Worm (Caenorhabditis elegans): ENCODE results near the gene C05D12.2.
A peak's percentile ranks its signal among the peaks of the same experiment; 100 is the strongest.

Gene C05D12.2

DNA sequence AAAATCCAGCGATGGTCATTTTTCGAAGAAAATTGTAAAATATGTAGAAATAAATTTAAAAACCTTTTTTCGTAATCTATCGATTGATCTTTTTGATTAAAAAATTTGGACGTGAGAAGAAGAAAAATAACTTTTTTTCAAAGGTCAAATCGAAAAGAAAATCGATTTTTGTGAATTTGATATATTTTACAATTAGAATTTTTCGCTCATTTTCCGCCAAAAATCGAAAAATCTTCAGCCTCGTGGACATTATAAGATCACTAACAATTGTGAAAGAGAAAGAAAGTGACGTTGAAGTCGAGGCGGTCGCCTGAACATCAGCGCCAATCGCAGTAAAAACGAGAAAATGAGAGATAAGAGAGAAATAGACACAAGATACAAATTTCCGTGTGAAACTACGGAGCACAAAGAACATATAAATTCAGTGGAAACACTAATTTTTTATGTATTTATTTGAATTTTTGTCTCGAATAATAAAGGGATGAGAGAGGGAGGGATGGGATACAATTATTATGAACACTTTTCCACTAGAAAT, 51.5 kb downstream of the C05D12.2 start, which contains the start of gene cisd-1 (continued):
- TF ChIP-seq ztf-11 (tag; optimal IDR thresholded peaks at IDR 0.05) = no peak
- peak; percentile 28 for TF ChIP-seq snu-23 (GFP tag; optimal IDR thresholded peaks at IDR 0.05)
- TF ChIP-seq fkh-10 (GFP tag; optimal IDR thresholded peaks at IDR 0.05) = no peak
- no peak for TF ChIP-seq fos-1 (tag; optimal IDR thresholded peaks at IDR 0.05)
- TF ChIP-seq lin-15B (tag; optimal IDR thresholded peaks at IDR 0.05) = no peak
- no peak for TF ChIP-seq xbp-1 (tag; optimal IDR thresholded peaks at IDR 0.05)
- no peak for TF ChIP-seq swsn-7 (tag; optimal IDR thresholded peaks at IDR 0.05)
- TF ChIP-seq zag-1 (tag; optimal IDR thresholded peaks at IDR 0.05) = no peak
- peak; percentile 32 for TF ChIP-seq nhr-71 (tag; optimal IDR thresholded peaks at IDR 0.05)
- no peak for TF ChIP-seq nhr-20 (tag; optimal IDR thresholded peaks at IDR 0.05)
- TF ChIP-seq vab-15 (tag; optimal IDR thresholded peaks at IDR 0.05) = no peak
- TF ChIP-seq nhr-76 (tag; optimal IDR thresholded peaks at IDR 0.05) = no peak
- no peak for TF ChIP-seq F16B12.6 (tag; optimal IDR thresholded peaks at IDR 0.05)
- peak in 1 of 2 experiments; percentile 11 for TF ChIP-seq mdl-1 (tag; optimal IDR thresholded peaks at IDR 0.05)
- no peak for TF ChIP-seq jun-1 (tag; optimal IDR thresholded peaks at IDR 0.05)
- no peak for TF ChIP-seq ceh-63 (GFP tag; optimal IDR thresholded peaks at IDR 0.05)
- no peak for TF ChIP-seq hpl-2 (GFP tag; optimal IDR thresholded peaks at IDR 0.05)
- TF ChIP-seq hlh-17 (GFP tag; optimal IDR thresholded peaks at IDR 0.05; ENCODE audit: borderline replicate concordance) = no peak
- TF ChIP-seq aly-2 (tag; optimal IDR thresholded peaks at IDR 0.05) = no peak
- no peak for TF ChIP-seq Y116A8C.19 (tag; optimal IDR thresholded peaks at IDR 0.05; ENCODE audit: borderline replicate concordance)
- TF ChIP-seq nhr-12 (tag; optimal IDR thresholded peaks at IDR 0.05) = no peak
- no peak for TF ChIP-seq nhr-47 (tag; optimal IDR thresholded peaks at IDR 0.05)
- no peak for TF ChIP-seq mab-9 (GFP tag; IDR thresholded peaks at IDR 0.05)
- peak; percentile 0 for TF ChIP-seq tbx-2 (tag; optimal IDR thresholded peaks at IDR 0.05)
- no peak for TF ChIP-seq pqm-1 (tag; optimal IDR thresholded peaks at IDR 0.05)
- no peak for TF ChIP-seq nhr-28 (tag; optimal IDR thresholded peaks at IDR 0.05)
- TF ChIP-seq sptf-1 (tag; optimal IDR thresholded peaks at IDR 0.05) = no peak
- no peak for TF ChIP-seq unc-30 (tag; optimal IDR thresholded peaks at IDR 0.05)
- TF ChIP-seq skn-1 (tag; optimal IDR thresholded peaks at IDR 0.05) = no peak
- no peak for TF ChIP-seq nhr-77 (tag; optimal IDR thresholded peaks at IDR 0.05)
- TF ChIP-seq lin-13 (GFP tag; optimal IDR thresholded peaks at IDR 0.05) = no peak
- no peak for TF ChIP-seq lin-39 (tag; optimal IDR thresholded peaks at IDR 0.05)
- no peak for TF ChIP-seq dpl-1 (GFP tag; optimal IDR thresholded peaks at IDR 0.05)
- TF ChIP-seq sup-37 (GFP tag; optimal IDR thresholded peaks at IDR 0.05) = no peak
- peak; percentile 30; the same call in 1 of the 2 replicates for TF ChIP-seq nhr-19 (GFP tag; conservative IDR thresholded peaks at IDR 0.05)
- no peak for TF ChIP-seq ceh-88 (GFP tag; IDR thresholded peaks at IDR 0.05)
- no peak for TF ChIP-seq isw-1 (GFP tag; IDR thresholded peaks at IDR 0.05)
- no peak for TF ChIP-seq efl-1 (optimal IDR thresholded peaks at IDR 0.05)
- no peak for TF ChIP-seq efl-1 (GFP tag; optimal IDR thresholded peaks at IDR 0.05 in 1 of 2)
- peak in 1 of 2 experiments; percentile 34 for TF ChIP-seq lin-35 (GFP tag; optimal IDR thresholded peaks at IDR 0.05)
- TF ChIP-seq nhr-11 (tag; optimal IDR thresholded peaks at IDR 0.05) = no peak
- no peak for TF ChIP-seq ama-1 (optimal IDR thresholded peaks at IDR 0.05)
- TF ChIP-seq ets-5 (GFP tag; IDR thresholded peaks at IDR 0.05) = no peak
- no peak for TF ChIP-seq unc-98 (GFP tag; IDR thresholded peaks at IDR 0.05)
- TF ChIP-seq fkh-4 (tag; optimal IDR thresholded peaks at IDR 0.05; ENCODE audit: borderline replicate concordance) = no peak
- no peak for TF ChIP-seq ceh-90 (tag; optimal IDR thresholded peaks at IDR 0.05)
- TF ChIP-seq aha-1 (tag; optimal IDR thresholded peaks at IDR 0.05) = no peak
- TF ChIP-seq snpc-4 (tag; optimal IDR thresholded peaks at IDR 0.05) = no peak
- TF ChIP-seq alr-1 (tag; optimal IDR thresholded peaks at IDR 0.05; ENCODE audit: borderline replicate concordance) = no peak
- TF ChIP-seq pag-3 (tag; optimal IDR thresholded peaks at IDR 0.05; ENCODE audit: borderline replicate concordance, insufficient read depth) = no peak
- TF ChIP-seq nhr-237 (tag; optimal IDR thresholded peaks at IDR 0.05) = no peak
- peak; percentile 82 for TF ChIP-seq blmp-1 (tag; optimal IDR thresholded peaks at IDR 0.05)
- TF ChIP-seq unc-86 (tag; optimal IDR thresholded peaks at IDR 0.05) = no peak
- no peak for TF ChIP-seq nhr-84 (tag; optimal IDR thresholded peaks at IDR 0.05)

Data from whole organism, L1 larva.